Fruit fly (Drosophila melanogaster): ENCODE data around the gene Sec10.

The Sec10 gene

DNA sequence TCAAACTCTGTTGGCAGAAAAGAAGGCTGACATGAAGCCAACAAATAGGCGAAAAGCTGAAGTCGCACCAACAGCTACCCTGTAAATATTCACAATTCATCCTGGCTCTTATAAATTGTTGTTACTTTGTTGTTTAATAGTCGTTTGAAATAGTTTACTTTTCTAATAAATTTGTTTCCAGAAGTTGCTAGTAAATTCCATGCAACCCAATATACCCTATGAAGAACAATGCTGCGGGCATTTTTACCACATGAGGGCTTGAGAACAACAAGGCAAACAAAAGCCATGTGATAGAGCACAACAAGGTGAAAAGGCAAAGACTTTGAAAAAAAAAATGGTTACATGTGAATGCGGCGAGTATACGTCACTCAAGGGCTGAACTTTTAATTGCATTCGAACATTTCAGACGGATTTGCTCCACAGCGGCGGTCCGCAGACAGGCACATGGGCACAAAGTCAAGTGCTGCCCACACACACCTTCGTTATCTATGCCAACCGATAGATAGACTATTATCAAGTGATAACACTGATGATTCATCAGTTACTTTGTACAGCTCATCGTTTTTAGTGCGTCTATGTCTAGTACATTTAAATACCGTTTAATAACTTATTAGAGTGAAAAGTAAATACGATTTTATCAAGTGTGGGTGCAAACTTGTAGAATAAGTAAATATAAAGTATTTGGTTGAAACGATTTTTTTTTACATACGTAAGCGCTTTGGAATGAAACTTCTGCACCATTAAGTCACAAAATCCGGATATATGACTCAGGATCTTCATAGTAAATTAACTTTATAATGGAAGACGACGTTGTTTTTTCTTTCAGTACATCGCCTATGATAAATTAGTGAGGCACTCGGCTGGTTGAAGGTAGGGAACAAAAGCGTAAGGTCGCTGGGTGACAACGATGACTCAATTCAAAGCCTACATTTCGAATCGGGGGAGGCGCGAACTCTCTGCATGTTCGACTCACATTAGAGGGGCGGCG is 35.3 kb upstream of the Sec10 start:
- TF ChIP-seq pad (GFP tag; optimal IDR thresholded peaks at IDR 0.05) (no peak), Crg-1 (GFP tag; optimal IDR thresholded peaks at IDR 0.05) (no peak), CG7101 (tag; optimal IDR thresholded peaks at IDR 0.05) (peak; percentile 58), CG12768 (GFP tag; optimal IDR thresholded peaks at IDR 0.05) (peak; percentile 2), ovo (GFP tag; optimal IDR thresholded peaks at IDR 0.05) (no peak), Mnt (GFP tag; optimal IDR thresholded peaks at IDR 0.05) (peak; percentile 43), cic (GFP tag; optimal IDR thresholded peaks at IDR 0.05) (peak; percentile 36), CG14711 (tag; optimal IDR thresholded peaks at IDR 0.05) (peak; percentile 61), Clk (GFP tag; optimal IDR thresholded peaks at IDR 0.05) (no peak), bab1 (GFP tag; optimal IDR thresholded peaks at IDR 0.05) (no peak), kay (GFP tag; ENCODE audit: borderline replicate concordance) (peak; percentile 82), CG11617 (GFP tag; optimal IDR thresholded peaks at IDR 0.05) (peak; percentile 47), cnc (optimal IDR thresholded peaks at IDR 0.05) (no peak), Hr96 (GFP tag; optimal IDR thresholded peaks at IDR 0.05) (no peak), CG5204 (GFP tag; optimal IDR thresholded peaks at IDR 0.05) (peak; percentile 10), CG7045 (GFP tag; optimal IDR thresholded peaks at IDR 0.05) (no peak), tj (GFP tag; optimal IDR thresholded peaks at IDR 0.05) (no peak), toe (GFP tag; optimal IDR thresholded peaks at IDR 0.05) (no peak), CG1620 (GFP tag; optimal IDR thresholded peaks at IDR 0.05) (no peak), CG33017 (tag; optimal IDR thresholded peaks at IDR 0.05) (peak; percentile 61)

DNA sequence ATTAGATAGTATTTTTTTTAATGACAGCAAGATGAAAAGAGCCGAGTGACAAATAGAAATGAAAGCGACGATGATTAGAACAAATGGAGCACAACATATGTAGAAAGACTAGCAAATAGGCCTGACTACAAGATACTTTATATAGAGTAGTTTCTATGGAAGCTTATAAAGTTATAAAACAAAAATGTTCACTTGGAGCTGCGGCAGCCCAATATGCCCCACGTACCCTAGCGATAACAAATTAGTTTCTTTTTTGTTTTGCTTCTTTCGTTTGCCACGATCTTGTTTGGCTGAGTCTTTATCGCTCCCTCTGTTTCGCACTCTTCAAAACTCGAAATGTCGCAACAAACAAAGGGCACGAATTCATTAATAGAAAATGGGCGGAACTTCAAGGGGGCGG is 33.9 kb upstream of the Sec10 start:
- TF ChIP-seq toe (GFP tag; optimal IDR thresholded peaks at IDR 0.05): no peak
- no peak for TF ChIP-seq bab1 (GFP tag; optimal IDR thresholded peaks at IDR 0.05)
- no peak for TF ChIP-seq Clk (GFP tag; optimal IDR thresholded peaks at IDR 0.05)
- TF ChIP-seq CG1620 (GFP tag; optimal IDR thresholded peaks at IDR 0.05): no peak
- no peak for TF ChIP-seq Mnt (GFP tag; optimal IDR thresholded peaks at IDR 0.05)
- TF ChIP-seq Hr96 (GFP tag; optimal IDR thresholded peaks at IDR 0.05): no peak
- TF ChIP-seq CG14711 (tag; optimal IDR thresholded peaks at IDR 0.05): no peak
- no peak for TF ChIP-seq CG33017 (tag; optimal IDR thresholded peaks at IDR 0.05)
- no peak for TF ChIP-seq cic (GFP tag; optimal IDR thresholded peaks at IDR 0.05)
- no peak for TF ChIP-seq Crg-1 (GFP tag; optimal IDR thresholded peaks at IDR 0.05)

DNA sequence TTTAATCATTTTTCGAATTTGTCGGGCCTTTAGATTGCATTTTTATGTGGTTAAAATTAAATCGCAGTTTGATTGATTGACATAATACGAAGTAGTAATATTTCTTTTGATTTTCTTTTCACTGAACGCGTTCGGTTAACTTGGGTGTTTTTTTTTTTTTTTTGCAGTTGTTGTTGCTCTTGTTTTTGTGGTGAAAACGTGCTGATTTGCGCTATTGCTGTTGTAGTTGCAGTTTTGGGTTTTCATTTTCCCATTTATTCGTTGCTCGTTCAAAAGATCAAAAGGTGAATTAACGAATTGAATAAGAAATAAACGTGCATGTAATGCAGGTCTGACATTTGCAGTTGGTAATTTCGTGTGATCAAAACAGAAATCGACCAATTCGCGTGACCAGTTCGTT is 33.2 kb upstream of the Sec10 start:
- TF ChIP-seq CG7045 (GFP tag; optimal IDR thresholded peaks at IDR 0.05) (no peak), tj (GFP tag; optimal IDR thresholded peaks at IDR 0.05) (peak; percentile 71)

DNA sequence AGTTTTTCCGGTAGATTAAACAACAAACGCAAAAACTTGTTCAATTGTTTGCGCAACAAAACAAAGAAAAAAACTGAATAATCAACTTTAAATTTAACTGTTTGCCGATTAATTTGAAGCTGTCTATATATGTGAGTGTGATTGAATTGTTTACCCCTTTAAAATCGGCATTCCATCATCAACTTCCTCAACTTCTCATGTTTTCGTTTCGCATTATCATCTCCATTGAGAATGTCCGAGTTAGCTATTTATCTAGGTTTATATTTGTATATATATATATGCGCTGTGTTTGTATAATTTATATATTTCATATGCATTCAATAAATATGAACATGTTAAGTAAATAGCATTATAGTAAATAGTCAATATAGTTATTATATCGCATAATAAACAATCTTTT is 32.2 kb upstream of the Sec10 start:
- peak; percentile 76 for TF ChIP-seq kay (GFP tag; ENCODE audit: borderline replicate concordance)
- no peak for TF ChIP-seq bab1 (GFP tag; optimal IDR thresholded peaks at IDR 0.05)

DNA sequence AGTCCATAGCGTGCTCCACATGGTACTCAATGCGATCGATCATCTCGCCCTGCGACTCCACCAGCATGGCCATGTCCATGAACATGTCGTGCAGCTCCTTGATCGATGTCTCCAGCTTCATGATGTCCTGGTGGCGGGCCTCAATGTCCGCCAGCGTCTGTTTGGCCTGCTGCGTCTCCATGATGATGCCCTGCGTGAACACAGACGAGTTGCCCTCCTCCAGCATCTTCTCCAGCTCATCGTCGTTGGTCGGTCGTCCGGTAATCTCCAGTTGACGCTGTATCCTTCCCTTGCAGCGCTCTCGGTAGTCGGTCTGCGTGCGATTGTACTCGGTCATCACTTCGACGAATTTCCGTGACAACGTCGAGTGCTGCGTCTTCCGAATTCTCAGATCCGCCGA is 30.9 kb upstream of the Sec10 start:
- no peak for TF ChIP-seq CG1620 (GFP tag; optimal IDR thresholded peaks at IDR 0.05)
- TF ChIP-seq cic (GFP tag; optimal IDR thresholded peaks at IDR 0.05): no peak
- TF ChIP-seq Mnt (GFP tag; optimal IDR thresholded peaks at IDR 0.05): no peak
- no peak for TF ChIP-seq CG14711 (tag; optimal IDR thresholded peaks at IDR 0.05)
- TF ChIP-seq CG12768 (GFP tag; optimal IDR thresholded peaks at IDR 0.05): no peak
- TF ChIP-seq Crg-1 (GFP tag; optimal IDR thresholded peaks at IDR 0.05): no peak
- TF ChIP-seq cnc (optimal IDR thresholded peaks at IDR 0.05): no peak
- TF ChIP-seq ovo (GFP tag; optimal IDR thresholded peaks at IDR 0.05): no peak
- TF ChIP-seq Clk (GFP tag; optimal IDR thresholded peaks at IDR 0.05): no peak
- no peak for TF ChIP-seq bab1 (GFP tag; optimal IDR thresholded peaks at IDR 0.05)
- TF ChIP-seq kay (GFP tag; ENCODE audit: borderline replicate concordance): no peak
- TF ChIP-seq pad (GFP tag; optimal IDR thresholded peaks at IDR 0.05): no peak
- TF ChIP-seq toe (GFP tag; optimal IDR thresholded peaks at IDR 0.05): no peak
- no peak for TF ChIP-seq CG5204 (GFP tag; optimal IDR thresholded peaks at IDR 0.05)
- no peak for TF ChIP-seq CG7101 (tag; optimal IDR thresholded peaks at IDR 0.05)
- TF ChIP-seq CG11617 (GFP tag; optimal IDR thresholded peaks at IDR 0.05): no peak
- TF ChIP-seq Hr96 (GFP tag; optimal IDR thresholded peaks at IDR 0.05): no peak

DNA sequence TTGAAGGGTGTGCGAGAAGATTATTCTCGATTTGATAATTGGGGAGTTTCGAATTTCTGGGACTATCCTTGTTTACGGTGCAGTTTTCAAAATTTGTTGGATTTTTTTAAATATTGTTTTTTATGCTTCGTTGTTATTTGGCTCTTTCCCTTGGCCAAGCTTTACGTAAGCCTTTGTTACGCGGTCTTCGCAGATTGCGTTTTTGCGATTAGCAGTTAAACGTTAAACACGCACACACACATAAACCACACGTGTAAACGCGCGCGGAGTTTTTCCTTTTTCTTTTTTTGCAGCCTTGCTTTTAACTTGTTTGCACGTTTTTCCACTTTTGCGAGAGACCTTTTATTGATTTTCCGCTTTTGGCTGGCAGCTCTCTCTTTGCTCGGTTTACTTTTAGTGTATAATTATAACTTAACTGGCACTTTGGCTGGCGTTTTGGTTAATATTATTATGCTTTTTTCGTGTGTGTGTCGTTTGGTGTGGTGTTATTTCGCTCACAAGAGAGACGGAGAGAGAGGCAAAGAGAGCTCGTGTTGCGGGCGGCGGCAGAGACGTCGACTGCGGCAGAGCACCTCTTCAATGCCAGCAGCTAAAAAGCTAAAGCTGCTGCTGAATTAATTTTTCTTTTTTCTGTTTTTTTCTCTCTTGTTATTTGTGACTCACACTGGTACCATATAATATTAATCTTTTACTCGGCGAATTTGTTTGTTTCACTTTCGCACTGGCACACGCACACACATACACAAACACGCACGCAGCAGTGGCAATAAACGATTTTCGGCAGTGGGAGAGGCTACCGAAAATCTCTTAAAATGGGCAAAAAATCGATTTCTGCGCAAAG is 29.9 kb upstream of the Sec10 start:
- no peak for TF ChIP-seq Hr96 (GFP tag; optimal IDR thresholded peaks at IDR 0.05)
- TF ChIP-seq Crg-1 (GFP tag; optimal IDR thresholded peaks at IDR 0.05): no peak
- TF ChIP-seq tj (GFP tag; optimal IDR thresholded peaks at IDR 0.05): peak; percentile 48
- TF ChIP-seq CG11617 (GFP tag; optimal IDR thresholded peaks at IDR 0.05): no peak
- TF ChIP-seq CG1620 (GFP tag; optimal IDR thresholded peaks at IDR 0.05): no peak
- TF ChIP-seq CG5204 (GFP tag; optimal IDR thresholded peaks at IDR 0.05): no peak
- TF ChIP-seq kay (GFP tag; ENCODE audit: borderline replicate concordance): peak; percentile 76
